Fruit fly (Drosophila melanogaster) whole organism, wandering third instar larva: ENCODE measurements around the gene mamo.

Experiments used
- Abd-B ChIP-seq: fragments of >200 bp; optimal IDR thresholded peaks from 2 replicates; lab custom pipeline; 2017; ENCODE audit warnings: missing biosample characterization, missing genetic modification characterization
- CG32264 ChIP-seq: fragments of 200-800 bp; sonication (Bioruptor generic); optimal IDR thresholded peaks from 2 replicates; lab custom pipeline; 2016; ENCODE audit warnings: missing biosample characterization, missing genetic modification characterization
- CG9705 ChIP-seq: fragments of 200-800 bp; sonication (Bioruptor generic); optimal IDR thresholded peaks from 2 replicates; lab custom pipeline; 2018; ENCODE audit warnings: missing biosample characterization, mild to moderate bottlenecking, missing genetic modification characterization
- Dfd ChIP-seq: fragments of >200 bp; optimal IDR thresholded peaks from 2 replicates; lab custom pipeline; 2017; ENCODE audit warnings: missing biosample characterization, missing genetic modification characterization
- Dif ChIP-seq: fragments of 200-275, 200-300 bp; sonication (Bioruptor generic); optimal IDR thresholded peaks from 2 replicates; lab custom pipeline; 2018; ENCODE audit warnings: missing biosample characterization, missing genetic modification characterization; ENCODE audit not compliant: partially characterized antibody
- GATAd ChIP-seq: sonication (Bioruptor generic); optimal IDR thresholded peaks from 2 replicates; lab custom pipeline; 2016; ENCODE audit warnings: missing biosample characterization, missing genetic modification characterization
- HLH106 ChIP-seq: fragments of 200-800 bp; optimal IDR thresholded peaks from 3 replicates; lab custom pipeline; 2019; ENCODE audit warnings: missing biosample characterization, mild to moderate bottlenecking, missing genetic modification characterization, moderate library complexity
- Hnf4 ChIP-seq: fragments of 200-800 bp; sonication (Bioruptor generic); optimal IDR thresholded peaks from 2 replicates; lab custom pipeline; 2016; ENCODE audit warnings: missing biosample characterization, mild to moderate bottlenecking, missing genetic modification characterization
- Hr78 ChIP-seq: fragments of >200 bp; optimal IDR thresholded peaks from 2 replicates; lab custom pipeline; 2017; ENCODE audit warnings: missing biosample characterization, missing genetic modification characterization
- Jra ChIP-seq: sonication (Bioruptor generic); optimal IDR thresholded peaks from 2 replicates; lab custom pipeline; 2016; ENCODE audit warnings: missing biosample characterization, missing genetic modification characterization
- Mio ChIP-seq: sonication (Bioruptor generic); optimal IDR thresholded peaks from 2 replicates; lab custom pipeline; 2016; ENCODE audit warnings: missing biosample characterization, missing genetic modification characterization
- Myc ChIP-seq: fragments of >200 bp; optimal IDR thresholded peaks from 2 replicates; lab custom pipeline; 2017
- N ChIP-seq: fragments of >200 bp; optimal IDR thresholded peaks from 2 replicates; lab custom pipeline; 2018; ENCODE audit warnings: missing biosample characterization, missing external identifiers, missing genetic modification characterization
- Sp1 ChIP-seq: fragments of 200-800 bp; sonication (Bioruptor generic); optimal IDR thresholded peaks from 3 replicates; lab custom pipeline; 2019; ENCODE audit warnings: missing biosample characterization, mild to moderate bottlenecking, missing genetic modification characterization, moderate library complexity
- Vsx2 ChIP-seq: fragments of 200-300, 225-300 bp; sonication (Bioruptor generic); optimal IDR thresholded peaks from 2 replicates; lab custom pipeline; 2018; ENCODE audit warnings: missing biosample characterization, missing genetic modification characterization; ENCODE audit not compliant: partially characterized antibody
- br ChIP-seq: fragments of 200-800 bp; sonication (Bioruptor generic); optimal IDR thresholded peaks from 2 replicates; lab custom pipeline; 2016; ENCODE audit warnings: missing biosample characterization, missing genetic modification characterization
- brk ChIP-seq: fragments of 200-800 bp; sonication (Bioruptor generic); optimal IDR thresholded peaks from 2 replicates; lab custom pipeline; 2016; ENCODE audit warnings: missing biosample characterization, mild to moderate bottlenecking, missing genetic modification characterization
- dl ChIP-seq, 2 experiments: fragments of 175-275, 200-275 bp in 1 of 2; fragments of 200-275 bp in 1 of 2; sonication (Bioruptor generic); optimal IDR thresholded peaks; lab custom pipeline; 2018; ENCODE audit warnings: mild to moderate bottlenecking in 2 of 2, missing biosample characterization in 2 of 2, missing genetic modification characterization in 2 of 2, moderate library complexity in 2 of 2; ENCODE audit not compliant: partially characterized antibody in 2 of 2, insufficient read depth in 1 of 2
- dsf ChIP-seq: sonication (Bioruptor generic); optimal IDR thresholded peaks from 2 replicates; lab custom pipeline; 2016; ENCODE audit warnings: missing biosample characterization, missing genetic modification characterization, borderline replicate concordance
- ey ChIP-seq: fragments of 200-800 bp; sonication (Bioruptor generic); optimal IDR thresholded peaks from 2 replicates; lab custom pipeline; 2016; ENCODE audit warnings: missing biosample characterization, missing genetic modification characterization
- foxo ChIP-seq, 2 experiments: fragments of 200-800 bp; sonication (Bioruptor generic); optimal IDR thresholded peaks; 2 replicates in 1 of 2; 3 replicates in 1 of 2; lab custom pipeline; 2016 to 2017; ENCODE audit warnings: missing biosample characterization in 2 of 2, missing genetic modification characterization in 2 of 2
- fru ChIP-seq: fragments of 200-800 bp; sonication (Bioruptor generic); optimal IDR thresholded peaks from 3 replicates; lab custom pipeline; 2016; ENCODE audit warnings: missing biosample characterization, mild to moderate bottlenecking, missing genetic modification characterization
- h ChIP-seq: fragments of 200-800 bp; sonication (Bioruptor generic); optimal IDR thresholded peaks from 3 replicates; lab custom pipeline; 2016; ENCODE audit warnings: missing biosample characterization, mild to moderate bottlenecking, missing genetic modification characterization
- jim ChIP-seq: fragments of 175-275, 200-325 bp; sonication (Bioruptor generic); optimal IDR thresholded peaks from 2 replicates; lab custom pipeline; 2016; ENCODE audit warnings: missing biosample characterization, mild to moderate bottlenecking, missing genetic modification characterization
- lola ChIP-seq: fragments of >200 bp; optimal IDR thresholded peaks from 2 replicates; lab custom pipeline; 2017; ENCODE audit warnings: missing biosample characterization, missing genetic modification characterization
- pan ChIP-seq: fragments of >200 bp; optimal IDR thresholded peaks from 2 replicates; lab custom pipeline; 2017
- psq ChIP-seq: fragments of 200-800 bp; sonication (Bioruptor generic); optimal IDR thresholded peaks from 3 replicates; lab custom pipeline; 2017; ENCODE audit warnings: missing biosample characterization, mild to moderate bottlenecking, missing genetic modification characterization, moderate library complexity
- rgr ChIP-seq: fragments of 200-800 bp; sonication (Bioruptor generic); optimal IDR thresholded peaks from 3 replicates; lab custom pipeline; 2016; ENCODE audit warnings: missing biosample characterization, mild to moderate bottlenecking, missing genetic modification characterization
- sage ChIP-seq: fragments of 200-800 bp; sonication (Bioruptor generic); optimal IDR thresholded peaks from 2 replicates; lab custom pipeline; 2016; ENCODE audit warnings: missing biosample characterization, mild to moderate bottlenecking, missing genetic modification characterization
- sv ChIP-seq: fragments of 200-800 bp; sonication (Bioruptor generic); optimal IDR thresholded peaks from 3 replicates; lab custom pipeline; 2016; ENCODE audit warnings: missing biosample characterization, missing genetic modification characterization
- usp ChIP-seq: fragments of >200 bp; optimal IDR thresholded peaks from 2 replicates; lab custom pipeline; 2017; ENCODE audit warnings: missing biosample characterization, missing genetic modification characterization
- woc ChIP-seq: sonication (Bioruptor generic); optimal IDR thresholded peaks from 2 replicates; lab custom pipeline; 2016; ENCODE audit warnings: missing biosample characterization, mild to moderate bottlenecking, missing genetic modification characterization

Gene mamo

DNA sequence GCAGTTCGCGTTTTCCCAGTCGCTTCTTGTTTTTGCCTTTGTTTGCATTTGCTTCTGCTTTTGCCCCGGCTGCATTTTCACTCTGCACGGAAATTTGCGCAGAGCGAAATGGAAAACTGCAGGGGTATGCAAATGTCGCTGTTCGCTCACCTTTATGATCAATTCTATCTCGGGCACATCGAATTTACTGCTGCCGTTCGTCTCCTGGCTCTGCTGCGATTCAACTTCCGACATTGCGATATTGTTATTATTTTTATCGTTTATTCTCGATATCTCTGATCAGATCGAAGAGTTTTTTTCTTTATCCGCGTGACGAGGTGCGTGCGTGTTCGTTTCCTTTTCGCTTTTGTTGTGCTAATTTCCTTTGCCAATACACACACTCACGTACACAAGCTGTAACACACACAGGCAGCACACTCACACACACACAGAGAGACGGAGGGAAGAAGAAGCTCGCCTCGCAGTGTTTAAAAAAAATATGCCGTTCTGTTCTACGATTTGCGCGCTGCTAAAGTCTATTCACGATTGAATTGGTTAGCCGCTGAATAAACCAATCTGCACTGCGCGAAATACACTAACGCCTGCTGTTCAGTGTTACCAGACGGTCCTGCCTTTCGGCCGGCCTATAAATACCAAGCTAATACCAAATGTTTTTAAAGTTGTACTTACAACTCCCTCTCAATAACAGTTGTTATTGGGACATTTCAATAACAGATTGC, 168.4 kb downstream of the mamo start, which contains the start of gene Clic (continued):
- TF ChIP-seq Dif (GFP tag; lab: Kevin White, UChicago) (peak; percentile 41), Dfd (GFP tag; lab: Kevin White, UChicago) (no peak), pan (lab: Kevin White, UChicago) (no peak), foxo (GFP tag; optimal IDR thresholded peaks at IDR 0.05; lab: Kevin White, UChicago) (no peak), Hnf4 (GFP tag; lab: Kevin White, UChicago) (no peak)
- TF ChIP-seq, all 38 proteins: peak for 9

- TF ChIP-seq dsf: no peak
- TF ChIP-seq ey (GFP tag; lab: Kevin White, UChicago): no peak
- no peak for TF ChIP-seq Vsx2 (GFP tag; lab: Kevin White, UChicago)
- no peak for TF ChIP-seq Myc (lab: Kevin White, UChicago)
- TF ChIP-seq brk (GFP tag; lab: Kevin White, UChicago): no peak
- TF ChIP-seq Sp1 (GFP tag; lab: Kevin White, UChicago): peak; percentile 28
- TF ChIP-seq foxo (GFP tag; optimal IDR thresholded peaks at IDR 0.05; lab: Kevin White, UChicago): peak in 1 of 2 experiments; percentile 37
- TF ChIP-seq Dfd (GFP tag; lab: Kevin White, UChicago): no peak
- peak; percentile 24 for TF ChIP-seq fru (GFP tag; lab: Kevin White, UChicago)
- TF ChIP-seq sage (GFP tag; lab: Kevin White, UChicago): no peak
- no peak for TF ChIP-seq Hr78 (GFP tag; lab: Kevin White, UChicago)
- TF ChIP-seq h (GFP tag; lab: Kevin White, UChicago): peak; percentile 6
- TF ChIP-seq psq (GFP tag; lab: Kevin White, UChicago): peak; percentile 84
- no peak for TF ChIP-seq N (GFP tag; lab: Kevin White, UChicago)
- no peak for TF ChIP-seq Abd-B
- TF ChIP-seq Mio (GFP tag; lab: Kevin White, UChicago): no peak
- TF ChIP-seq Hnf4 (GFP tag; lab: Kevin White, UChicago): no peak
- TF ChIP-seq br: no peak
- TF ChIP-seq HLH106 (tag; lab: Kevin White, UChicago): peak; percentile 17
- TF ChIP-seq Jra (GFP tag; lab: Kevin White, UChicago): no peak
- TF ChIP-seq, all 38 proteins: peak for 6
Measured at dm6 chrX:13821039-13821774, 169.1 kb downstream of the mamo start.

DNA sequence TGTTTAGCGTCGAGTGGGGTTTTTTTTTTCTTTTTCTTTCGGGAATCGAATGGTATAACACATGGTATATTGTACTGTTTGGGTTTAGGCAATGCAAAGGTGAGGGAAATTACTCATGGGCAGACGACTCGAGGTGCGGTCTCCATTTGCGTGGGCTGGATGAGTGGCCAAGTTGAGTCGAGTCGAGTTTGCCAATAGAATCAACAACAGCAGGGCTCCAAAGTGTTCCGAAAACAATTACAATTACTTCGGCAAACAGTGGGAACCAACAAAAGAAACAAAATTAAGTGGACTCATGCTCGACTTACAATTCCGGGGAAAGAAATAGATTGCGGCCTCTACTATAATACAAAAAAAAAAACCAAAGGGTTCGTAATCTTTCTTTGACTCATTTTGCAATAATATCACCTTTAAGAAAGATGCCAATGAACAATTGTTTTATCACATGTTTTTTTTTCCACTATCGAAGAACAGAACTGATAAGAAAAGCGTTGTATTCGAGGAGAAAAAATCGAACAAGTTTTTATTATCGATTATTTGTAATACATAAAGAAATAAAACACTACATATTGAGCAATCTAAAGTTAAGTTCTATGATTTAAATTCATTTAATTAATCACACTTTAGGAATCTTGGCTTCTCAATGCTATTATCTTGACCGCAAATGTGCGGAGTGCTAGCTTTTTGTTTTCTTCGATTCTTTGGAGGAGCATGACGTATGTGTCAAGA, 169.9 kb downstream of the mamo start:
- TF ChIP-seq sv (GFP tag; lab: Kevin White, UChicago): peak; percentile 13
- TF ChIP-seq CG9705 (GFP tag; lab: Kevin White, UChicago): no peak
- TF ChIP-seq woc (GFP tag; lab: Kevin White, UChicago): no peak
- TF ChIP-seq GATAd (GFP tag; lab: Kevin White, UChicago): no peak

- TF ChIP-seq lola (GFP tag; lab: Kevin White, UChicago): no peak
- TF ChIP-seq N (GFP tag; lab: Kevin White, UChicago): no peak
- no peak for TF ChIP-seq rgr (GFP tag; lab: Kevin White, UChicago)
- TF ChIP-seq h (GFP tag; lab: Kevin White, UChicago): no peak
- TF ChIP-seq CG32264: no peak
- TF ChIP-seq brk (GFP tag; lab: Kevin White, UChicago): no peak
- TF ChIP-seq Mio (GFP tag; lab: Kevin White, UChicago): no peak
- no peak for TF ChIP-seq HLH106 (tag; lab: Kevin White, UChicago)
- no peak for TF ChIP-seq dsf
- TF ChIP-seq sv (GFP tag; lab: Kevin White, UChicago): no peak
- TF ChIP-seq dl (GFP tag; optimal IDR thresholded peaks at IDR 0.05; lab: Kevin White, UChicago; ENCODE audit: insufficient read depth in 1 of 2, partially characterized antibody in 2 of 2): no peak
- TF ChIP-seq usp (GFP tag; lab: Kevin White, UChicago): no peak
- TF ChIP-seq Myc (lab: Kevin White, UChicago): no peak
- no peak for TF ChIP-seq Jra (GFP tag; lab: Kevin White, UChicago)
- TF ChIP-seq ey (GFP tag; lab: Kevin White, UChicago): no peak
- TF ChIP-seq jim (GFP tag; lab: Kevin White, UChicago): no peak
- TF ChIP-seq foxo (GFP tag; optimal IDR thresholded peaks at IDR 0.05; lab: Kevin White, UChicago): no peak
Measured at dm6 chrX:13819682-13820081, 170.6 kb downstream of the mamo start.
